Worm (Caenorhabditis elegans) whole organism, L1 larva: Measurements from ENCODE around the gene sms-3.
A peak's percentile ranks its signal among the peaks of the same experiment; 100 is the strongest.

Source experiments
- C04F5.9 ChIP-seq: sonication (generic microtip); optimal IDR thresholded peaks from 2 replicates; lab custom pipeline; 2016; ENCODE audit warnings: missing genetic modification characterization, missing compliant biosample characterization
- C16A3.4 ChIP-seq: fragments of 150-350 bp; optimal IDR thresholded peaks from 2 replicates; lab custom pipeline; 2014; ENCODE audit warnings: missing biosample characterization, missing genetic modification characterization
- C34B4.2 ChIP-seq: sonication (generic microtip); optimal IDR thresholded peaks from 2 replicates; lab custom pipeline; 2017; ENCODE audit warnings: mild to moderate bottlenecking, missing genetic modification characterization, missing compliant biosample characterization
- Y116A8C.19 ChIP-seq: sonication (generic microtip); optimal IDR thresholded peaks from 2 replicates; lab custom pipeline; 2016; ENCODE audit warnings: missing compliant biosample characterization, missing genetic modification characterization, borderline replicate concordance
- aha-1 ChIP-seq: fragments of 150-350 bp; optimal IDR thresholded peaks from 2 replicates; lab custom pipeline; 2014; ENCODE audit warnings: missing biosample characterization, missing genetic modification characterization
- ama-1 ChIP-seq: fragments of 150-350 bp; optimal IDR thresholded peaks from 2 replicates; lab custom pipeline; 2014
- ceh-63 ChIP-seq: fragments of 200-800 bp; sonication (Bioruptor generic); optimal IDR thresholded peaks from 2 replicates; lab custom pipeline; 2018; ENCODE audit warnings: mild to moderate bottlenecking, missing genetic modification characterization, missing compliant biosample characterization
- ceh-8 ChIP-seq: fragments of 200-800 bp; sonication (Bioruptor generic); optimal IDR thresholded peaks from 2 replicates; lab custom pipeline; 2018; ENCODE audit warnings: mild to moderate bottlenecking, missing genetic modification characterization, moderate library complexity, missing compliant biosample characterization
- ceh-90 ChIP-seq: sonication (generic microtip); optimal IDR thresholded peaks from 2 replicates; lab custom pipeline; 2016; ENCODE audit warnings: missing genetic modification characterization, missing compliant biosample characterization
- dpl-1 ChIP-seq, 3 experiments: fragments of 150-350 bp in 2 of 3; sonication (generic microtip) in 1 of 3; optimal IDR thresholded peaks; 2 replicates each; lab custom pipeline; 2014 to 2017; ENCODE audit warnings: missing biosample characterization in 3 of 3, missing genetic modification characterization in 3 of 3, missing genetic modification reagents in 3 of 3
- efl-1 ChIP-seq, 4 experiments: fragments of 150-350 bp; optimal IDR thresholded peaks in 3 of 4; peaks in 1 of 4; 1 replicate in 1 of 4; 2 replicates in 3 of 4; lab custom pipeline; 2014; ENCODE audit warnings: missing biosample characterization in 2 of 4, missing genetic modification characterization in 2 of 4, missing genetic modification reagents in 2 of 4
- efl-3 ChIP-seq: fragments of 200-800 bp; sonication (Bioruptor generic); optimal IDR thresholded peaks from 2 replicates; lab custom pipeline; 2018; ENCODE audit warnings: mild to moderate bottlenecking, missing genetic modification characterization, missing compliant biosample characterization
- egl-27 ChIP-seq, 2 experiments: fragments of 150-350 bp in 1 of 2; sonication (generic microtip); optimal IDR thresholded peaks; 3 replicates each; lab custom pipeline; 2017 to 2018; ENCODE audit warnings: missing biosample characterization in 2 of 2, missing genetic modification characterization in 2 of 2, missing genetic modification reagents in 2 of 2
- ets-5 ChIP-seq: fragments of 200-800 bp; sonication (Bioruptor generic); IDR thresholded peaks from 2 replicates; pipeline ENCODE4 v1.3.6; 2022; ENCODE audit warnings: missing genetic modification characterization, missing compliant biosample characterization
- fkh-10 ChIP-seq: sonication (generic microtip); optimal IDR thresholded peaks from 2 replicates; lab custom pipeline; 2017; ENCODE audit warnings: missing biosample characterization, missing genetic modification reagents, missing genetic modification characterization
- fkh-4 ChIP-seq: sonication (generic microtip); optimal IDR thresholded peaks from 2 replicates; lab custom pipeline; 2016; ENCODE audit warnings: missing compliant biosample characterization, missing genetic modification characterization, borderline replicate concordance
- fos-1 ChIP-seq: fragments of 150-350 bp; optimal IDR thresholded peaks from 2 replicates; lab custom pipeline; 2014; ENCODE audit warnings: missing biosample characterization, missing genetic modification characterization
- hlh-4 ChIP-seq: sonication (generic microtip); optimal IDR thresholded peaks from 2 replicates; lab custom pipeline; 2016; ENCODE audit warnings: mild to moderate bottlenecking, missing genetic modification characterization, missing compliant biosample characterization
- hpl-2 ChIP-seq: fragments of 150-350 bp; optimal IDR thresholded peaks from 2 replicates; lab custom pipeline; 2014; ENCODE audit warnings: missing biosample characterization, missing genetic modification reagents, missing genetic modification characterization
- irx-1 ChIP-seq: sonication (generic microtip); optimal IDR thresholded peaks from 2 replicates; lab custom pipeline; 2016; ENCODE audit warnings: missing genetic modification characterization, missing compliant biosample characterization
- isw-1 ChIP-seq: fragments of 200-800 bp; sonication (Bioruptor generic); IDR thresholded peaks from 2 replicates; pipeline ENCODE4 v1.3.6; 2022; ENCODE audit warnings: missing genetic modification characterization, missing compliant biosample characterization
- lin-15B ChIP-seq: fragments of 150-350 bp; sonication (generic microtip); optimal IDR thresholded peaks from 3 replicates; lab custom pipeline; 2014; ENCODE audit warnings: missing biosample characterization, missing genetic modification characterization
- lin-35 ChIP-seq, 2 experiments: fragments of 150-350 bp; optimal IDR thresholded peaks; 2 replicates each; lab custom pipeline; 2014; ENCODE audit warnings: missing biosample characterization in 2 of 2, missing genetic modification characterization in 2 of 2, missing genetic modification reagents in 2 of 2
- lin-39 ChIP-seq: fragments of 150-350 bp; optimal IDR thresholded peaks from 2 replicates; lab custom pipeline; 2014; ENCODE audit warnings: missing biosample characterization, missing genetic modification reagents, missing genetic modification characterization
- lsy-2 ChIP-seq, 2 experiments: fragments of 150-350 bp; optimal IDR thresholded peaks; 2 replicates each; lab custom pipeline; 2014; ENCODE audit warnings: missing biosample characterization in 2 of 2, missing genetic modification characterization in 2 of 2
- mab-9 ChIP-seq: fragments of 200-800 bp; sonication (Bioruptor generic); IDR thresholded peaks from 2 replicates; pipeline ENCODE4 v1.3.6; 2022; ENCODE audit warnings: missing genetic modification reagents, missing genetic modification characterization, missing compliant biosample characterization
- mdl-1 ChIP-seq, 2 experiments: fragments of 150-350 bp; optimal IDR thresholded peaks; 2 replicates each; lab custom pipeline; 2014 to 2017; ENCODE audit warnings: missing biosample characterization in 2 of 2, missing genetic modification characterization in 2 of 2, inconsistent platforms in 1 of 2
- mep-1 ChIP-seq: fragments of 150-350 bp; optimal IDR thresholded peaks from 2 replicates; lab custom pipeline; 2014; ENCODE audit warnings: missing biosample characterization, missing genetic modification characterization
- nhr-11 ChIP-seq: fragments of 150-350 bp; optimal IDR thresholded peaks from 2 replicates; lab custom pipeline; 2014; ENCODE audit warnings: missing biosample characterization, missing genetic modification characterization
- nhr-12 ChIP-seq: sonication (generic microtip); optimal IDR thresholded peaks from 2 replicates; lab custom pipeline; 2017; ENCODE audit warnings: missing biosample characterization, missing genetic modification characterization
- nhr-20 ChIP-seq: sonication (generic microtip); optimal IDR thresholded peaks from 2 replicates; lab custom pipeline; 2016; ENCODE audit warnings: mild to moderate bottlenecking, missing genetic modification characterization, missing compliant biosample characterization
- nhr-237 ChIP-seq: fragments of 150-350 bp; optimal IDR thresholded peaks from 2 replicates; lab custom pipeline; 2014; ENCODE audit warnings: missing biosample characterization, missing genetic modification characterization
- nhr-28 ChIP-seq: fragments of 150-350 bp; optimal IDR thresholded peaks from 2 replicates; lab custom pipeline; 2014; ENCODE audit warnings: missing biosample characterization, missing genetic modification characterization
- nhr-47 ChIP-seq: sonication (generic microtip); optimal IDR thresholded peaks from 2 replicates; lab custom pipeline; 2016; ENCODE audit warnings: mild to moderate bottlenecking, missing genetic modification characterization, moderate library complexity, missing compliant biosample characterization
- nhr-71 ChIP-seq: sonication (generic microtip); optimal IDR thresholded peaks from 2 replicates; lab custom pipeline; 2016; ENCODE audit warnings: mild to moderate bottlenecking, missing genetic modification characterization, moderate library complexity, missing compliant biosample characterization
- nhr-76 ChIP-seq: sonication (generic microtip); optimal IDR thresholded peaks from 2 replicates; lab custom pipeline; 2017; ENCODE audit warnings: missing biosample characterization, missing genetic modification characterization
- nhr-77 ChIP-seq: fragments of 150-350 bp; optimal IDR thresholded peaks from 2 replicates; lab custom pipeline; 2014; ENCODE audit warnings: missing biosample characterization, missing genetic modification characterization
- pag-3 ChIP-seq: sonication (generic microtip); optimal IDR thresholded peaks from 2 replicates; lab custom pipeline; 2017; ENCODE audit warnings: missing genetic modification characterization, mild to moderate bottlenecking, missing compliant biosample characterization, antibody characterized with exemption, borderline replicate concordance; ENCODE audit not compliant: insufficient read depth
- pax-3 ChIP-seq: fragments of 200-800 bp; sonication (Bioruptor generic); optimal IDR thresholded peaks from 2 replicates; lab custom pipeline; 2018; ENCODE audit warnings: mild to moderate bottlenecking, missing genetic modification characterization, moderate library complexity, missing compliant biosample characterization
- rnt-1 ChIP-seq: sonication (generic microtip); optimal IDR thresholded peaks from 2 replicates; lab custom pipeline; 2016; ENCODE audit warnings: mild to moderate bottlenecking, missing genetic modification characterization, moderate library complexity, missing compliant biosample characterization
- skn-1 ChIP-seq: fragments of 150-350 bp; optimal IDR thresholded peaks from 2 replicates; lab custom pipeline; 2014; ENCODE audit warnings: missing biosample characterization, missing genetic modification characterization
- snpc-4 ChIP-seq: fragments of 150-350 bp; optimal IDR thresholded peaks from 2 replicates; lab custom pipeline; 2014; ENCODE audit warnings: missing biosample characterization, missing genetic modification characterization
- sox-4 ChIP-seq: sonication (generic microtip); optimal IDR thresholded peaks from 2 replicates; lab custom pipeline; 2016; ENCODE audit warnings: missing genetic modification characterization, missing compliant biosample characterization
- sptf-1 ChIP-seq: fragments of 150-350 bp; optimal IDR thresholded peaks from 2 replicates; lab custom pipeline; 2014; ENCODE audit warnings: missing biosample characterization, missing genetic modification characterization
- sup-37 ChIP-seq: fragments of 200-800 bp; sonication (Bioruptor generic); optimal IDR thresholded peaks from 2 replicates; lab custom pipeline; 2018; ENCODE audit warnings: mild to moderate bottlenecking, missing genetic modification characterization, missing compliant biosample characterization
- tlp-1 ChIP-seq: fragments of 150-350 bp; optimal IDR thresholded peaks from 2 replicates; lab custom pipeline; 2014; ENCODE audit warnings: missing biosample characterization, missing genetic modification characterization
- unc-130 ChIP-seq: fragments of 150-350 bp; optimal IDR thresholded peaks from 2 replicates; lab custom pipeline; 2017; ENCODE audit warnings: missing biosample characterization, missing genetic modification characterization, inconsistent platforms
- unc-30 ChIP-seq: sonication (generic microtip); optimal IDR thresholded peaks from 2 replicates; lab custom pipeline; 2017; ENCODE audit warnings: missing biosample characterization, missing genetic modification characterization
- unc-62 ChIP-seq: fragments of 150-350 bp; optimal IDR thresholded peaks from 2 replicates; lab custom pipeline; 2014; ENCODE audit warnings: missing biosample characterization, missing genetic modification reagents, missing genetic modification characterization
- unc-86 ChIP-seq: sonication (generic microtip); optimal IDR thresholded peaks from 2 replicates; lab custom pipeline; 2016; ENCODE audit warnings: missing genetic modification characterization, missing compliant biosample characterization
- vab-15 ChIP-seq: sonication (generic microtip); optimal IDR thresholded peaks from 2 replicates; lab custom pipeline; 2017; ENCODE audit warnings: missing genotype, mild to moderate bottlenecking, missing genetic modification characterization, missing compliant biosample characterization
- xbp-1 ChIP-seq: sonication (generic microtip); optimal IDR thresholded peaks from 2 replicates; lab custom pipeline; 2016; ENCODE audit warnings: missing genetic modification characterization, missing compliant biosample characterization
- zag-1 ChIP-seq: fragments of 150-350 bp; optimal IDR thresholded peaks from 2 replicates; lab custom pipeline; 2014; ENCODE audit warnings: missing biosample characterization, missing genetic modification characterization
- zip-4 ChIP-seq: fragments of 200-800 bp; sonication (Bioruptor generic); optimal IDR thresholded peaks from 2 replicates; lab custom pipeline; 2018; ENCODE audit warnings: mild to moderate bottlenecking, missing genetic modification characterization, moderate library complexity, missing compliant biosample characterization

The sms-3 gene

ce11 chrIII:1602682-1603081, 1.7 kb upstream of the sms-3 start:
- no peak for TF ChIP-seq skn-1 (tag; lab: Kevin White, UChicago)
- no peak for TF ChIP-seq xbp-1 (tag; lab: Kevin White, UChicago)
- no peak for TF ChIP-seq aha-1 (tag; lab: Kevin White, UChicago)
- no peak for TF ChIP-seq ets-5 (GFP tag; lab: Robert Waterston, UW)
- TF ChIP-seq mdl-1 (tag; optimal IDR thresholded peaks at IDR 0.05; lab: Kevin White, UChicago) = peak in 1 of 2 experiments; percentile 6
- no peak for TF ChIP-seq nhr-76
- no peak for TF ChIP-seq zag-1
- no peak for TF ChIP-seq pax-3 (tag; lab: Kevin White, UChicago)
- no peak for TF ChIP-seq unc-130 (tag; lab: Kevin White, UChicago)
- TF ChIP-seq hpl-2 (GFP tag; lab: Kevin White, UChicago) = no peak
- TF ChIP-seq lin-15B (tag; lab: Kevin White, UChicago) = no peak
- TF ChIP-seq lin-39 (tag; lab: Kevin White, UChicago) = no peak
- TF ChIP-seq tlp-1 (tag; lab: Kevin White, UChicago) = no peak
- TF ChIP-seq nhr-12 = no peak
- no peak for TF ChIP-seq lsy-2 (tag; optimal IDR thresholded peaks at IDR 0.05; lab: Kevin White, UChicago)
- TF ChIP-seq fkh-10 = no peak
- no peak for TF ChIP-seq nhr-28 (tag; lab: Kevin White, UChicago)
- no peak for TF ChIP-seq pag-3 (tag; lab: Kevin White, UChicago)
- TF ChIP-seq sup-37 (GFP tag; lab: Kevin White, UChicago) = no peak
- TF ChIP-seq unc-62 = no peak
- no peak for TF ChIP-seq ceh-63 (GFP tag; lab: Kevin White, UChicago)
- TF ChIP-seq zip-4 (GFP tag; lab: Kevin White, UChicago) = no peak
- no peak for TF ChIP-seq nhr-47
- TF ChIP-seq snpc-4 (tag; lab: Kevin White, UChicago) = no peak
- TF ChIP-seq isw-1 (GFP tag; lab: Robert Waterston, UW) = no peak
- TF ChIP-seq C04F5.9 = no peak
- TF ChIP-seq vab-15 (tag; lab: Kevin White, UChicago) = no peak
- no peak for TF ChIP-seq nhr-237 (tag; lab: Kevin White, UChicago)
- TF ChIP-seq nhr-77 (tag; lab: Kevin White, UChicago) = no peak
- no peak for TF ChIP-seq efl-1 (optimal IDR thresholded peaks at IDR 0.05; lab: Kevin White, UChicago)
- TF ChIP-seq efl-1 (GFP tag; optimal IDR thresholded peaks at IDR 0.05 in 1 of 2; lab: Kevin White, UChicago) = no peak
- no peak for TF ChIP-seq unc-30 (tag; lab: Kevin White, UChicago)
- no peak for TF ChIP-seq nhr-11 (tag; lab: Kevin White, UChicago)
- no peak for TF ChIP-seq fkh-4
- no peak for TF ChIP-seq dpl-1 (GFP tag; optimal IDR thresholded peaks at IDR 0.05; lab: Kevin White, UChicago)
- no peak for TF ChIP-seq efl-3 (GFP tag; lab: Kevin White, UChicago)
- no peak for TF ChIP-seq rnt-1 (tag; lab: Kevin White, UChicago)
- TF ChIP-seq ama-1 (lab: Kevin White, UChicago) = no peak
- TF ChIP-seq lin-35 (GFP tag; optimal IDR thresholded peaks at IDR 0.05; lab: Kevin White, UChicago) = peak in 1 of 2 experiments; percentile 44
- no peak for TF ChIP-seq sptf-1 (tag; lab: Kevin White, UChicago)
- TF ChIP-seq C16A3.4 (tag; lab: Kevin White, UChicago) = no peak
- no peak for TF ChIP-seq ceh-8 (GFP tag; lab: Kevin White, UChicago)
- peak; percentile 23 for TF ChIP-seq nhr-71
- TF ChIP-seq ceh-90 = no peak
- no peak for TF ChIP-seq irx-1
- no peak for TF ChIP-seq mep-1 (tag; lab: Kevin White, UChicago)
- TF ChIP-seq egl-27 (tag; optimal IDR thresholded peaks at IDR 0.05; lab: Kevin White, UChicago) = no peak
- peak; percentile 28 for TF ChIP-seq nhr-20 (tag; lab: Kevin White, UChicago)
- no peak for TF ChIP-seq sox-4
- TF ChIP-seq C34B4.2 (tag; lab: Kevin White, UChicago) = no peak
- no peak for TF ChIP-seq Y116A8C.19 (tag; lab: Kevin White, UChicago)
- TF ChIP-seq hlh-4 (tag; lab: Kevin White, UChicago) = no peak
- peak; percentile 23 for TF ChIP-seq fos-1
- no peak for TF ChIP-seq unc-86
- TF ChIP-seq mab-9 = no peak
